Fruit fly (Drosophila melanogaster) S2 (cell line): Measurements from ENCODE around the gene Jhbp11.

Experiments used
- CG8478 ChIP-seq: fragments of >200 bp; optimal IDR thresholded peaks from 2 replicates; lab custom pipeline; 2018
- CTCF ChIP-seq, 2 experiments: fragments of >200 bp; optimal IDR thresholded peaks; 2 replicates each; lab custom pipeline; 2018

dm6 chr3R:27149884-27150676, 49.0 kb downstream of the Jhbp11 start:
- TF ChIP-seq CG8478 (lab: Kevin White, UChicago), result no peak
- TF ChIP-seq CTCF (optimal IDR thresholded peaks at IDR 0.05; lab: Kevin White, UChicago), result no peak
